Fruit fly (Drosophila melanogaster): ENCODE data around the gene bbx.

dm6 chrX:21387695-21388094 lies 24.9 kb downstream of the bbx start, which contains the start of gene Ddx56:
- TF ChIP-seq Dll (optimal IDR thresholded peaks at IDR 0.05): no peak
- TF ChIP-seq psq (optimal IDR thresholded peaks at IDR 0.05): no peak
- no peak for TF ChIP-seq pan (optimal IDR thresholded peaks at IDR 0.05)
- TF ChIP-seq EcR (GFP tag; optimal IDR thresholded peaks at IDR 0.05): no peak
- TF ChIP-seq usp (GFP tag; optimal IDR thresholded peaks at IDR 0.05): no peak
- TF ChIP-seq CG8478 (optimal IDR thresholded peaks at IDR 0.05): no peak

All from whole organism.